Fruit fly (Drosophila melanogaster) whole organism, adult: ENCODE data around the gene GILT2.

Experiments
- CG33017 ChIP-seq: fragments of 200-800 bp; sonication (Bioruptor generic); optimal IDR thresholded peaks from 2 replicates; lab custom pipeline; 2018; ENCODE audit warnings: missing biosample characterization, mild to moderate bottlenecking, missing genetic modification characterization, moderate library complexity
- Clk ChIP-seq: fragments of 200-800 bp; sonication (Bioruptor generic); optimal IDR thresholded peaks from 2 replicates; lab custom pipeline; 2017; ENCODE audit warnings: missing biosample characterization, missing genetic modification characterization
- Mnt ChIP-seq: fragments of 200-800 bp; sonication (Bioruptor generic); optimal IDR thresholded peaks from 2 replicates; lab custom pipeline; 2016; ENCODE audit warnings: missing biosample characterization, mild to moderate bottlenecking, missing genetic modification characterization
- toe ChIP-seq: fragments of 200-800 bp; sonication (Bioruptor generic); optimal IDR thresholded peaks from 2 replicates; lab custom pipeline; 2016; ENCODE audit warnings: missing biosample characterization, missing genetic modification characterization

- no peak for TF ChIP-seq CG33017 (tag; lab: Kevin White, UChicago)
- no peak for TF ChIP-seq Clk (GFP tag; lab: Kevin White, UChicago)
- TF ChIP-seq toe (GFP tag; lab: Kevin White, UChicago) = no peak
- no peak for TF ChIP-seq Mnt
These were observed 32.5 kb downstream of the GILT2 start, which contains the start of gene CG10300 for dm6 chr3R:23711195-23711594.
